Fruit fly (Drosophila melanogaster) whole organism, embryonic: ENCODE measurements around the gene CG44001.

Experiments
- Abd-B ChIP-seq: fragments of 200-800 bp; sonication (Bioruptor generic); optimal IDR thresholded peaks from 2 replicates; lab custom pipeline; 2018; ENCODE audit warnings: missing biosample characterization, mild to moderate bottlenecking, missing genetic modification characterization, moderate library complexity
- BEAF-32 ChIP-seq: fragments of 200-800 bp; sonication (Bioruptor generic); optimal IDR thresholded peaks from 3 replicates; lab custom pipeline; 2017; ENCODE audit warnings: missing biosample characterization, missing genetic modification characterization, mild to moderate bottlenecking, moderate library complexity, missing genetic modification reagents
- CG10321 ChIP-seq: fragments of 200-800 bp; sonication (Bioruptor generic); IDR thresholded peaks from 2 replicates; pipeline ENCODE4 v1.3.6; 2022; ENCODE audit warnings: missing biosample characterization, missing genetic modification characterization
- CG10654 ChIP-seq: fragments of 200-800 bp; sonication (Bioruptor generic); optimal IDR thresholded peaks from 2 replicates; lab custom pipeline; 2016; ENCODE audit warnings: missing biosample characterization, missing genetic modification characterization
- CG11723 ChIP-seq: fragments of 200-800 bp; sonication (Bioruptor generic); optimal IDR thresholded peaks from 2 replicates; lab custom pipeline; 2017; ENCODE audit warnings: missing biosample characterization, mild to moderate bottlenecking, missing genetic modification characterization
- CG1233 ChIP-seq: fragments of 200-800 bp; sonication (Bioruptor generic); optimal IDR thresholded peaks from 4 replicates; lab custom pipeline; 2018; ENCODE audit warnings: missing biosample characterization, mild to moderate bottlenecking, missing genetic modification characterization
- CG13424 ChIP-seq: fragments of 200-800 bp; sonication (Bioruptor generic); optimal IDR thresholded peaks from 2 replicates; lab custom pipeline; 2019; ENCODE audit warnings: missing biosample characterization, mild to moderate bottlenecking, missing genetic modification characterization, moderate library complexity
- CG14014 ChIP-seq: fragments of 200-800 bp; sonication (Bioruptor generic); IDR thresholded peaks from 2 replicates; pipeline ENCODE4 v1.3.6; 2022; ENCODE audit warnings: missing biosample characterization, missing genetic modification characterization
- CG1529 ChIP-seq: fragments of 200-800 bp; sonication (Bioruptor generic); optimal IDR thresholded peaks from 3 replicates; lab custom pipeline; 2018; ENCODE audit warnings: missing biosample characterization, missing genetic modification characterization
- CG15514 ChIP-seq: fragments of 200-800 bp; sonication (Bioruptor generic); optimal IDR thresholded peaks from 3 replicates; lab custom pipeline; 2017; ENCODE audit warnings: missing biosample characterization, missing genetic modification characterization, mild to moderate bottlenecking, moderate library complexity, missing genetic modification reagents
- CG17361 ChIP-seq: fragments of 200-800 bp; sonication (Bioruptor generic); IDR thresholded peaks from 3 replicates; pipeline ENCODE4 v1.3.6; 2022; ENCODE audit warnings: missing biosample characterization, missing genetic modification characterization
- CG17385 ChIP-seq: fragments of 200-800 bp; sonication (Bioruptor generic); optimal IDR thresholded peaks from 3 replicates; lab custom pipeline; 2018; ENCODE audit warnings: missing biosample characterization, mild to moderate bottlenecking, missing genetic modification characterization
- CG18476 ChIP-seq: fragments of 200-800 bp; sonication (Bioruptor generic); optimal IDR thresholded peaks from 2 replicates; lab custom pipeline; 2016; ENCODE audit warnings: missing biosample characterization, mild to moderate bottlenecking, missing genetic modification characterization
- CG2678 ChIP-seq: fragments of 200-800 bp; sonication (Bioruptor generic); optimal IDR thresholded peaks from 3 replicates; lab custom pipeline; 2019; ENCODE audit warnings: missing biosample characterization, mild to moderate bottlenecking, missing genetic modification characterization, moderate library complexity
- CG33557 ChIP-seq: fragments of 200-800 bp; sonication (Bioruptor generic); optimal IDR thresholded peaks from 2 replicates; lab custom pipeline; 2019; ENCODE audit warnings: missing biosample characterization, mild to moderate bottlenecking, missing genetic modification characterization, moderate library complexity
- CG4820 ChIP-seq: fragments of 200-800 bp; sonication (Bioruptor generic); optimal IDR thresholded peaks from 3 replicates; lab custom pipeline; 2016; ENCODE audit warnings: missing biosample characterization, missing genetic modification characterization
- CG4854 ChIP-seq: fragments of 200-800 bp; sonication (Bioruptor generic); optimal IDR thresholded peaks from 2 replicates; lab custom pipeline; 2016; ENCODE audit warnings: missing biosample characterization, missing genetic modification characterization, inconsistent platforms
- CG5245 ChIP-seq: fragments of 200-800 bp; sonication (Bioruptor generic); optimal IDR thresholded peaks from 3 replicates; lab custom pipeline; 2016; ENCODE audit warnings: missing biosample characterization, missing genetic modification characterization
- CG6689 ChIP-seq: fragments of 200-800 bp; sonication (Bioruptor generic); IDR thresholded peaks from 2 replicates; pipeline ENCODE4 v1.3.6; 2022; ENCODE audit warnings: missing biosample characterization, missing genetic modification characterization
- CG6813 ChIP-seq: fragments of 200-800 bp; sonication (Bioruptor generic); optimal IDR thresholded peaks from 2 replicates; lab custom pipeline; 2017; ENCODE audit warnings: missing biosample characterization, missing genetic modification characterization, mild to moderate bottlenecking, moderate library complexity, missing genetic modification reagents
- CG7357 ChIP-seq: fragments of 200-800 bp; sonication (Bioruptor generic); IDR thresholded peaks from 3 replicates; pipeline ENCODE4 v1.3.6; 2022; ENCODE audit warnings: missing biosample characterization, missing genetic modification characterization
- CG7745 ChIP-seq: fragments of 200-800 bp; sonication (Bioruptor generic); optimal IDR thresholded peaks from 2 replicates; lab custom pipeline; 2018; ENCODE audit warnings: missing biosample characterization, mild to moderate bottlenecking, missing genetic modification characterization, moderate library complexity
- CG8924 ChIP-seq: fragments of 200-800 bp; optimal IDR thresholded peaks from 3 replicates; lab custom pipeline; 2019; ENCODE audit warnings: missing biosample characterization, mild to moderate bottlenecking, missing genetic modification characterization, moderate library complexity
- Dp ChIP-seq: fragments of 200-800 bp; sonication (Bioruptor generic); optimal IDR thresholded peaks from 2 replicates; lab custom pipeline; 2018; ENCODE audit warnings: missing biosample characterization, mild to moderate bottlenecking, missing genetic modification characterization, moderate library complexity
- Dref ChIP-seq: fragments of 200-800 bp; sonication (Bioruptor generic); IDR thresholded peaks from 2 replicates; pipeline ENCODE4 v1.3.6; 2022; ENCODE audit warnings: missing biosample characterization, missing genetic modification characterization
- E2f1 ChIP-seq: fragments of 200-800 bp; sonication (Bioruptor generic); IDR thresholded peaks from 2 replicates; pipeline ENCODE4 v1.3.6; 2022; ENCODE audit warnings: missing biosample characterization, missing genetic modification characterization
- Fer2 ChIP-seq: fragments of 200-800 bp; sonication (Bioruptor generic); optimal IDR thresholded peaks from 2 replicates; lab custom pipeline; 2018; ENCODE audit warnings: missing biosample characterization, mild to moderate bottlenecking, missing genetic modification characterization, moderate library complexity
- HLH54F ChIP-seq: fragments of 200-800 bp; sonication (Bioruptor generic); optimal IDR thresholded peaks from 3 replicates; lab custom pipeline; 2016; ENCODE audit warnings: missing biosample characterization, missing genetic modification characterization
- HmgZ ChIP-seq: fragments of 200-800 bp; sonication (Bioruptor generic); optimal IDR thresholded peaks from 2 replicates; lab custom pipeline; 2018; ENCODE audit warnings: missing biosample characterization, mild to moderate bottlenecking, missing genetic modification characterization
- MESR4 ChIP-seq: fragments of 200-800 bp; sonication (Bioruptor generic); optimal IDR thresholded peaks from 2 replicates; lab custom pipeline; 2018; ENCODE audit warnings: missing biosample characterization, mild to moderate bottlenecking, missing genetic modification characterization, moderate library complexity
- Max ChIP-seq: fragments of 200-800 bp; sonication (Bioruptor generic); optimal IDR thresholded peaks from 2 replicates; lab custom pipeline; 2016; ENCODE audit warnings: missing biosample characterization, mild to moderate bottlenecking, missing genetic modification characterization
- Med ChIP-seq: fragments of 200-800 bp; sonication (Bioruptor generic); peaks from one replicate; lab custom pipeline; 2016; ENCODE audit warnings: missing biosample characterization, missing genetic modification characterization, mild to moderate bottlenecking, inconsistent platforms, moderate library complexity
- Nf-YC ChIP-seq: fragments of 200-800 bp; optimal IDR thresholded peaks from 3 replicates; lab custom pipeline; 2019; ENCODE audit warnings: missing biosample characterization, mild to moderate bottlenecking, missing genetic modification characterization, moderate library complexity
- Scr ChIP-seq: fragments of 200-800 bp; sonication (Bioruptor generic); IDR thresholded peaks from 2 replicates; pipeline ENCODE4 v1.3.6; 2022; ENCODE audit warnings: missing biosample characterization, missing genetic modification characterization; ENCODE audit not compliant: partially characterized antibody
- YL-1 ChIP-seq: fragments of 200-800 bp; sonication (Bioruptor generic); optimal IDR thresholded peaks from 3 replicates; lab custom pipeline; 2017; ENCODE audit warnings: missing biosample characterization, mild to moderate bottlenecking, missing genetic modification characterization
- cad ChIP-seq: fragments of >200 bp; optimal IDR thresholded peaks from 2 replicates; lab custom pipeline; 2017; ENCODE audit warnings: missing biosample characterization, missing genetic modification characterization
- dpn ChIP-seq, 2 experiments: fragments of 200-800 bp; sonication (Bioruptor generic); optimal IDR thresholded peaks; 3 replicates each; lab custom pipeline; 2016; ENCODE audit warnings: missing biosample characterization in 2 of 2, missing genetic modification characterization in 2 of 2
- gcm ChIP-seq: fragments of 200-800 bp; sonication (Bioruptor generic); optimal IDR thresholded peaks from 2 replicates; lab custom pipeline; 2019; ENCODE audit warnings: missing biosample characterization, mild to moderate bottlenecking, missing genetic modification characterization, moderate library complexity
- gro ChIP-seq: fragments of 200-800 bp; sonication (Bioruptor generic); optimal IDR thresholded peaks from 2 replicates; lab custom pipeline; 2016; ENCODE audit warnings: missing biosample characterization, missing genetic modification characterization
- gsb ChIP-seq: fragments of 200-800 bp; sonication (Bioruptor generic); IDR thresholded peaks from 2 replicates; pipeline ENCODE4 v1.3.6; 2022; ENCODE audit warnings: missing biosample characterization, missing genetic modification characterization
- inv ChIP-seq: fragments of 200-800 bp; sonication (Bioruptor generic); IDR thresholded peaks from 2 replicates; pipeline ENCODE4 v1.3.6; 2022; ENCODE audit warnings: missing biosample characterization, missing genetic modification characterization; ENCODE audit not compliant: partially characterized antibody
- jumu ChIP-seq: fragments of 200-800 bp; sonication (Bioruptor generic); optimal IDR thresholded peaks from 3 replicates; lab custom pipeline; 2016; ENCODE audit warnings: missing biosample characterization, missing genetic modification characterization
- knrl ChIP-seq: fragments of 200-800 bp; sonication (Bioruptor generic); IDR thresholded peaks from 3 replicates; pipeline ENCODE4 v1.3.6; 2022; ENCODE audit warnings: missing biosample characterization, missing genetic modification characterization; ENCODE audit not compliant: partially characterized antibody
- mirr ChIP-seq: fragments of 200-800 bp; sonication (Bioruptor generic); optimal IDR thresholded peaks from 3 replicates; lab custom pipeline; 2018; ENCODE audit warnings: missing biosample characterization, mild to moderate bottlenecking, missing genetic modification characterization
- sd ChIP-seq: fragments of 200-800 bp; sonication (Bioruptor generic); optimal IDR thresholded peaks from 3 replicates; lab custom pipeline; 2018; ENCODE audit warnings: missing biosample characterization, mild to moderate bottlenecking, missing genetic modification characterization, moderate library complexity
- ssp ChIP-seq: fragments of 200-800 bp; sonication (Bioruptor generic); IDR thresholded peaks from 2 replicates; pipeline ENCODE4 v1.3.6; 2022; ENCODE audit warnings: missing biosample characterization, missing genetic modification characterization
- tap ChIP-seq: fragments of 200-800 bp; optimal IDR thresholded peaks from 3 replicates; lab custom pipeline; 2019; ENCODE audit warnings: missing biosample characterization, mild to moderate bottlenecking, missing genetic modification characterization, moderate library complexity
- trem ChIP-seq: fragments of 200-800 bp; optimal IDR thresholded peaks from 3 replicates; lab custom pipeline; 2019; ENCODE audit warnings: missing biosample characterization, mild to moderate bottlenecking, missing genetic modification characterization, moderate library complexity
- vvl ChIP-seq: fragments of 200-800 bp; sonication (Bioruptor generic); IDR thresholded peaks from 2 replicates; pipeline ENCODE4 v1.3.6; 2022; ENCODE audit warnings: missing biosample characterization, missing genetic modification characterization

Gene CG44001

DNA sequence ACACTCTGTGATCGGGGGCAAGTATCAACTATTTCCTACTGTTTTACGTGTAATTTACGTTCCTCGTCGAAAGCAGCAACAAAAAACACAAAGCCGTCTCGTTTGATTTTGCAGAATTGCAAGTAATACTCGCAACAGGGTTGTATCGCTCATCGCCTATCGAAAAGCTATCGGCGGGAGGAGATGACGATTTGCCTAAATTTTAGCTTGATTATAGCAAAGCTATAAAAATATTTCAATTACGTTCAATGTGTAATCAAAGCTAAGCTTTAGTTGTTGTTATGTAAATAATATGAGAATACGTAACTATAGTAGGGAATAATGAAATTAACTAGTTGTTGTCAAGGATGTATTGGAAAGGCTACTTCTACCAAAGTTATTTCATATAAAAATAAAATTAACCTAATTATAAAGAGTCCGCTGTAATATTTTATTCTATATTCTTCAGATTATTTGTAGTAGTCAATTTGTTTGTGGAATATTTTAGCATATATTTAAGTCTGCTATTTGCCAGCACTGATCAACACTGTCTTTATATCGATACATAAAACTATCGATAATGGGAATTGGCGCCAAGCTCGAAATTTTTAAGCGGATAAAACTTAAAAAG lies 16.7 kb downstream of the CG44001 start, which contains the start of gene Rpn11 (continued):
- peak; percentile 39; the same call in 2 of the 3 replicates for TF ChIP-seq knrl (GFP tag; lab: Robert Waterston, UW)
- peak; percentile 66 for TF ChIP-seq trem (tag; lab: Kevin White, UChicago)
- peak; percentile 75 for TF ChIP-seq Nf-YC
- TF ChIP-seq Dp (GFP tag; lab: Kevin White, UChicago) = peak; percentile 87
- peak; percentile 86 for TF ChIP-seq CG17361 (GFP tag; lab: Robert Waterston, UW)
- TF ChIP-seq CG7745 (tag; lab: Kevin White, UChicago) = no peak
- peak; percentile 52 for TF ChIP-seq CG4820 (GFP tag; lab: Kevin White, UChicago)
- peak; percentile 8 for TF ChIP-seq mirr (GFP tag; lab: Kevin White, UChicago)
- peak; percentile 30 for TF ChIP-seq CG11723
- TF ChIP-seq gsb (GFP tag; lab: Robert Waterston, UW) = no peak
- TF ChIP-seq BEAF-32 = peak; percentile 78
- TF ChIP-seq inv (GFP tag; lab: Robert Waterston, UW) = no peak
- peak; percentile 77 for TF ChIP-seq CG8924
- no peak for TF ChIP-seq CG10321 (GFP tag; lab: Robert Waterston, UW)
- TF ChIP-seq dpn (GFP tag; optimal IDR thresholded peaks at IDR 0.05; lab: Kevin White, UChicago) = peak; percentile 51 to 75
- TF ChIP-seq CG6689 = peak; percentile 35
- peak; percentile 63 for TF ChIP-seq YL-1 (GFP tag; lab: Kevin White, UChicago)
- no peak for TF ChIP-seq cad (GFP tag; lab: Kevin White, UChicago)
- TF ChIP-seq MESR4 (GFP tag; lab: Kevin White, UChicago) = peak; percentile 87
- TF ChIP-seq tap (tag; lab: Kevin White, UChicago) = peak; percentile 53
- peak; percentile 24 for TF ChIP-seq CG5245 (GFP tag; lab: Kevin White, UChicago)
- peak; percentile 66 for TF ChIP-seq Scr (GFP tag; lab: Robert Waterston, UW)
- peak; percentile 75 for TF ChIP-seq CG2678 (tag; lab: Kevin White, UChicago)
- no peak for TF ChIP-seq E2f1 (GFP tag; lab: Robert Waterston, UW)
- no peak for TF ChIP-seq ssp
- peak; percentile 32 for TF ChIP-seq HLH54F (GFP tag; lab: Kevin White, UChicago)
- peak; percentile 81 for TF ChIP-seq Med (GFP tag; lab: Kevin White, UChicago)
- TF ChIP-seq CG4854 = peak; percentile 19
- no peak for TF ChIP-seq jumu (GFP tag; lab: Kevin White, UChicago)
- peak; percentile 58 for TF ChIP-seq CG33557
- TF ChIP-seq CG10654 (GFP tag; lab: Kevin White, UChicago) = peak; percentile 36
- peak; percentile 37 for TF ChIP-seq CG18476 (GFP tag; lab: Kevin White, UChicago)
- peak; percentile 77 for TF ChIP-seq Dref
- peak; percentile 30 for TF ChIP-seq CG1233 (GFP tag; lab: Kevin White, UChicago)
- peak; percentile 22 for TF ChIP-seq CG1529 (GFP tag; lab: Kevin White, UChicago)
- no peak for TF ChIP-seq CG14014 (GFP tag; lab: Robert Waterston, UW)
- peak; percentile 76 for TF ChIP-seq Abd-B (GFP tag; lab: Kevin White, UChicago)
- peak; percentile 58 for TF ChIP-seq CG17385 (GFP tag; lab: Kevin White, UChicago)
- peak; percentile 80 for TF ChIP-seq vvl (GFP tag; lab: Robert Waterston, UW)
- peak; percentile 41 for TF ChIP-seq sd
- TF ChIP-seq CG7357 (GFP tag; lab: Robert Waterston, UW) = 0 out of 3 replicates have a peak, but pooled peaks have one; percentile 25
- TF ChIP-seq HmgZ = peak; percentile 40
- peak; percentile 46 for TF ChIP-seq Max (GFP tag; lab: Kevin White, UChicago)
- no peak for TF ChIP-seq gro
- peak; percentile 30 for TF ChIP-seq CG15514 (GFP tag; lab: Kevin White, UChicago)
- peak; percentile 70 for TF ChIP-seq CG13424 (tag; lab: Kevin White, UChicago)
- peak; percentile 41 for TF ChIP-seq Fer2 (tag; lab: Kevin White, UChicago)
- peak; percentile 36 for TF ChIP-seq gcm (GFP tag; lab: Kevin White, UChicago)
- TF ChIP-seq CG6813 (GFP tag; lab: Kevin White, UChicago) = no peak
